Worm (Caenorhabditis elegans) whole organism, L2 larva: ENCODE results near the gene B0035.3.

ENCODE experiments used
- aly-2 ChIP-seq: fragments of 150-350 bp; optimal IDR thresholded peaks from 2 replicates; lab custom pipeline; 2014; ENCODE audit warnings: missing biosample characterization, missing genetic modification characterization
- ama-1 ChIP-seq: fragments of 150-350 bp; optimal IDR thresholded peaks from 2 replicates; lab custom pipeline; 2018; ENCODE audit warnings: inconsistent platforms
- ceh-82 ChIP-seq: fragments of 150-350 bp; optimal IDR thresholded peaks from 2 replicates; lab custom pipeline; 2014; ENCODE audit warnings: missing biosample characterization, missing genetic modification characterization
- lin-13 ChIP-seq: fragments of 150-350 bp; optimal IDR thresholded peaks from 2 replicates; lab custom pipeline; 2014; ENCODE audit warnings: missing biosample characterization, missing genetic modification reagents, missing genetic modification characterization
- lsy-2 ChIP-seq, 2 experiments: fragments of 150-350 bp in 1 of 2; sonication (generic microtip) in 1 of 2; optimal IDR thresholded peaks; 2 replicates each; lab custom pipeline; 2014 to 2017; ENCODE audit warnings: missing biosample characterization in 2 of 2, missing genetic modification characterization in 2 of 2
- zag-1 ChIP-seq: fragments of 150-350 bp; optimal IDR thresholded peaks from 2 replicates; lab custom pipeline; 2014; ENCODE audit warnings: missing biosample characterization, missing genetic modification characterization

- no peak for TF ChIP-seq aly-2 (tag; lab: Kevin White, UChicago)
- no peak for TF ChIP-seq lin-13 (GFP tag; lab: Kevin White, UChicago)
- no peak for TF ChIP-seq lsy-2 (tag; optimal IDR thresholded peaks at IDR 0.05; lab: Kevin White, UChicago)
- TF ChIP-seq ceh-82 (tag; lab: Kevin White, UChicago), result no peak
- TF ChIP-seq ama-1 (lab: Kevin White, UChicago), result no peak
- TF ChIP-seq zag-1 (tag; lab: Kevin White, UChicago), result no peak
Measured at ce11 chrIV:11304970-11305369, 9.8 kb downstream of the B0035.3 start.
